Worm (Caenorhabditis elegans): ENCODE results near the gene F22D3.4.

ce11 chrII:6973501-6973900, 46.1 kb upstream of the F22D3.4 start, which contains the start of gene sod-1:
- TF ChIP-seq tbx-11 (GFP tag; IDR thresholded peaks at IDR 0.05) (no peak), tra-4 (tag; optimal IDR thresholded peaks at IDR 0.05) (no peak), ama-1 (optimal IDR thresholded peaks at IDR 0.05) (no peak), flt-1 (GFP tag; IDR thresholded peaks at IDR 0.05) (no peak), aly-1 (tag; optimal IDR thresholded peaks at IDR 0.05) (no peak), F13C5.2 (tag; optimal IDR thresholded peaks at IDR 0.05) (no peak), sea-1 (GFP tag; conservative IDR thresholded peaks at IDR 0.05) (no peak), ceh-36 (tag; optimal IDR thresholded peaks at IDR 0.05) (no peak), hnd-1 (tag; optimal IDR thresholded peaks at IDR 0.05) (no peak), pes-1 (GFP tag; IDR thresholded peaks at IDR 0.05) (no peak), hmg-4 (GFP tag; optimal IDR thresholded peaks at IDR 0.05) (no peak), tbx-37 (GFP tag; conservative IDR thresholded peaks at IDR 0.05) (no peak)
